Worm (Caenorhabditis elegans) whole organism, late embryonic: Measurements from ENCODE around the gene T10B10.8.

Experiments used
- F13H6.1 ChIP-seq: sonication (generic microtip); optimal IDR thresholded peaks from 2 replicates; lab custom pipeline; 2016; ENCODE audit warnings: missing genetic modification characterization, missing compliant biosample characterization
- ceh-31 ChIP-seq: sonication (generic microtip); optimal IDR thresholded peaks from 2 replicates; lab custom pipeline; 2016; ENCODE audit warnings: missing genetic modification characterization, missing compliant biosample characterization
- ceh-9 ChIP-seq: sonication (generic microtip); optimal IDR thresholded peaks from 2 replicates; lab custom pipeline; 2016; ENCODE audit warnings: mild to moderate bottlenecking, missing genetic modification characterization, inconsistent platforms, missing compliant biosample characterization
- dmd-4 ChIP-seq: sonication (generic microtip); optimal IDR thresholded peaks from 2 replicates; lab custom pipeline; 2016; ENCODE audit warnings: borderline replicate concordance, missing genetic modification characterization, missing compliant biosample characterization
- elt-2 ChIP-seq: sonication (generic microtip); optimal IDR thresholded peaks from 2 replicates; lab custom pipeline; 2016; ENCODE audit warnings: missing genetic modification reagents, missing genetic modification characterization, missing compliant biosample characterization
- ets-4 ChIP-seq: sonication (generic microtip); optimal IDR thresholded peaks from 2 replicates; lab custom pipeline; 2016; ENCODE audit warnings: missing genetic modification characterization, missing compliant biosample characterization
- pha-2 ChIP-seq: sonication (generic microtip); optimal IDR thresholded peaks from 2 replicates; lab custom pipeline; 2017; ENCODE audit warnings: mild to moderate bottlenecking, missing genetic modification characterization, missing compliant biosample characterization
- rnt-1 ChIP-seq: sonication (generic microtip); optimal IDR thresholded peaks from 2 replicates; lab custom pipeline; 2016; ENCODE audit warnings: missing genetic modification characterization, missing compliant biosample characterization
- sox-4 ChIP-seq: sonication (generic microtip); optimal IDR thresholded peaks from 2 replicates; lab custom pipeline; 2017; ENCODE audit warnings: mild to moderate bottlenecking, missing genetic modification characterization, inconsistent platforms, missing compliant biosample characterization
- syd-9 ChIP-seq: sonication (generic microtip); optimal IDR thresholded peaks from 2 replicates; lab custom pipeline; 2016; ENCODE audit warnings: mild to moderate bottlenecking, missing genetic modification characterization, moderate library complexity, missing compliant biosample characterization
- unc-3 ChIP-seq, 2 experiments: fragments of 200-800 bp in 1 of 2; sonication (Bioruptor generic) in 1 of 2; sonication (generic microtip) in 1 of 2; conservative IDR thresholded peaks in 1 of 2; optimal IDR thresholded peaks in 1 of 2; 2 replicates each; pipeline versions ENCODE4 v1.3.6 to Lab custom; 2016 to 2022; ENCODE audit warnings: missing compliant biosample characterization in 2 of 2, missing genetic modification characterization in 2 of 2, missing genetic modification reagents in 1 of 2
- unc-86 ChIP-seq: sonication (generic microtip); optimal IDR thresholded peaks from 2 replicates; lab custom pipeline; 2016; ENCODE audit warnings: missing genetic modification characterization, missing compliant biosample characterization
- zip-5 ChIP-seq: sonication (generic microtip); optimal IDR thresholded peaks from 2 replicates; lab custom pipeline; 2016; ENCODE audit warnings: missing genetic modification characterization, missing compliant biosample characterization

- TF ChIP-seq ets-4 (no peak), unc-3 (GFP tag; conservative IDR thresholded peaks at IDR 0.05; lab: Robert Waterston, UW) (no peak), unc-3 (tag; optimal IDR thresholded peaks at IDR 0.05; lab: Kevin White, UChicago) (no peak), zip-5 (no peak), ceh-31 (tag; lab: Kevin White, UChicago) (no peak), pha-2 (tag; lab: Kevin White, UChicago) (no peak), ceh-9 (tag; lab: Kevin White, UChicago) (no peak), F13H6.1 (no peak), dmd-4 (tag; lab: Kevin White, UChicago) (no peak), rnt-1 (tag; lab: Kevin White, UChicago) (no peak), syd-9 (tag; lab: Kevin White, UChicago) (no peak), unc-86 (no peak), sox-4 (no peak), elt-2 (tag; lab: Kevin White, UChicago) (no peak)
These were observed 25.3 kb upstream of the T10B10.8 start for ce11 chrX:15191370-15191769.
